Worm (Caenorhabditis elegans): ENCODE measurements around the gene srt-47.
"Not testable (repeated sequence)": the region's sequence is repeated elsewhere in the genome, so short reads cannot be mapped to it uniquely, and the experiment has no call there.

Gene srt-47

DNA sequence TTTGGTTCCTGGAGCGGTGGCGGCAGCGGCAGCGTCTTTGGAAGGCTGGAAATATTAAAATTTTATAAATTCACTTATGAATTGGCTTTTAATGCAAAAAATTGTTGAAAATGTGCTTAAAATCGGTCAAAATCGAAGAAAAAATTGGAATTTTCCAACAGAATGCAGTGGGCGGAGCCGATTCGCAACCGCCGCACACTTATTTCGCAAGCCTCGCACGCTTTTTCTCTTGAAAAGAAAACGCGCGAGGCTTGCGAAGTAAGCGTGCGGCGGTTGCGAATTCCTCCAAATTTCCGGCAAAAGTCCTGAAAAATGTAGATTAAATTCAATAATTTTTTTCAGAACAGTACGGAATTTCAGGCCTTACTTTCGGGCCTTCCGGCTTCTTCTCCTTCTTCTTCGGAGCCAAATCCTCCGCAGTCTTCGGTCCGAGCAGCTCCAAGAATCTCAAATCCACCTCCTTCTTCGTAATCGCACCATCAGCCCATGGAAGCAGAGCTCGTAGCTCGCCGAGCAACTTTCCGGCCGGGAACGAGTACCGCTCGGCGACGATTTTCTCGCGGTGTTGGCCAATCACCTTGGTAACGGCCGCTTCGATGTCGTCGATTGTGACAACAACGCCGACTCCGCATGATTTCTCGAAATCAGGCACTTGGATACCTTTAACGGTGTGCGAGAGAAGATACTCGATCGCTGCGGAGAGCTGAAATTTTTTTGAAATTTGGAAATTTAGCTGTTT, 40.8 kb downstream of the srt-47 start:
- no peak for TF ChIP-seq tab-1 (GFP tag; IDR thresholded peaks at IDR 0.05)
- TF ChIP-seq cog-1 (tag; optimal IDR thresholded peaks at IDR 0.05) = no peak
- no peak for TF ChIP-seq ref-1 (GFP tag; conservative IDR thresholded peaks at IDR 0.05)
- no peak for TF ChIP-seq ztf-23 (GFP tag; IDR thresholded peaks at IDR 0.05)
- TF ChIP-seq T22C8.4 (GFP tag; IDR thresholded peaks at IDR 0.05) = no peak
- no peak for TF ChIP-seq med-1 (GFP tag; optimal IDR thresholded peaks at IDR 0.05; ENCODE audit: insufficient read depth)
- no peak for TF ChIP-seq flt-1 (GFP tag; IDR thresholded peaks at IDR 0.05)
- TF ChIP-seq klf-2 (GFP tag; conservative IDR thresholded peaks at IDR 0.05) = no peak
- no peak for TF ChIP-seq ztf-29 (GFP tag; IDR thresholded peaks at IDR 0.05)

DNA sequence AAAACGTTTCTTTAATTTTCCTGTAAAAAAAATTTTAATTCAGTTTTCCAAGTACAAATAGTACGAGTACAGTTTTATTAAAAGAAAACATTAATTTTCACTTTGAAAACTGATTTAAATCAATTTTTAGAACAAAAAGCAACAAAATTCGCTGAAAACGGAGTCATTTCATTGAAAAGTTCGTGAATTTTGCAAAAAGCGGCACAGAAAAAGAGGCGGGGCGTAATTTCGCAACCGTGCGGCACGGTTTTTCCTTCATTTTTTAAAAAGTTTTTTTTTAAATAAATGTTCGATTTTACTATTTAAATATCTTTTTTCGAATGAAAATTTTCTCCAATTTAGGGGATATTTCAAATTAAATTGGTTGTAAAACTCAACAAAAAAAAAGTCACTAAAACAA, 42.0 kb downstream of the srt-47 start:
- TF ChIP-seq ztf-29 (GFP tag; IDR thresholded peaks at IDR 0.05) = no peak
- no peak for TF ChIP-seq klf-2 (GFP tag; conservative IDR thresholded peaks at IDR 0.05)
- no peak for TF ChIP-seq T22C8.4 (GFP tag; IDR thresholded peaks at IDR 0.05)
- no peak for TF ChIP-seq cog-1 (tag; optimal IDR thresholded peaks at IDR 0.05)
- TF ChIP-seq flt-1 (GFP tag; IDR thresholded peaks at IDR 0.05) = no peak
- no peak for TF ChIP-seq tab-1 (GFP tag; IDR thresholded peaks at IDR 0.05)
- TF ChIP-seq med-1 (GFP tag; optimal IDR thresholded peaks at IDR 0.05; ENCODE audit: insufficient read depth) = no peak
- TF ChIP-seq ref-1 (GFP tag; conservative IDR thresholded peaks at IDR 0.05) = no peak
- TF ChIP-seq ztf-23 (GFP tag; IDR thresholded peaks at IDR 0.05) = no peak

DNA sequence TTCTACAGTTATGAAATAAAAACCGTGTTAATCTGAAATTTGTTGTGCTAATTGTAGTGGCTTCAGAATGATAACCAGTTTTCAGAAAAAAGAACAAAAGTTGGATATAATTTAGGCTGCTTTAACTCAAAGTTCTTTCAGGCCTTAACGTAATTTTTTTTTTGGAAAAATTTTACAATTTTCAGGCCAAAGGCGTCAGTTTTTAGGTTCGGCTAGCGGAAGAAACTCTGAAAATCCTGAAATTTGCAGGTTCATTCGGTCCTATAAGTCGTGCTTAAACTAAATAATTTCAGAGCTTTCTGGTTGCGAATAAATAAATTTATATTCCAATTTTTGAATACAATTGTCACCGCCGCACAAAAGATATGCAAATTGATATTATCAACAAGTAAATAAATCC, 45.0 kb downstream of the srt-47 start:
- TF ChIP-seq ztf-29 (GFP tag; IDR thresholded peaks at IDR 0.05) (no peak), tab-1 (GFP tag; IDR thresholded peaks at IDR 0.05) (no peak), ztf-23 (GFP tag; IDR thresholded peaks at IDR 0.05) (no peak), ref-1 (GFP tag; conservative IDR thresholded peaks at IDR 0.05) (no peak), cog-1 (tag; optimal IDR thresholded peaks at IDR 0.05) (no peak)

DNA sequence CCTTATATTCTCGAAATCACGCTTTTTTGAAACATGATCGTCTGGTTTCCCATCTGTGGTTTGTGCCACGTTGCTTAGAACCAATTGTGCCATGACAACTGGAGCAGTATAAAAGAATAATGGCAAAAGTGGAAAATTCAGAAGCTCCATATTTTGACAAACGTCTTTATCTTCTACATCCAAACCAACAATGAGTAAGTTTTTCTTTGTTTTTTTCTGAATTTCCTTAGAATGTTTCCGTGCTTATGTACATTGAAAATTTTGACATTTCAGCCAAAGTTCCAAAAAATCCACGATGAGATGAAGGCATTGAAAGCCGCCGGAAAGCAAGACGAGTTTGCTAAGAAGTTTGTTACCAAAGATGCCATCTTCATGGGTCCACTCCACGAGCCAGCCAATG, 46.7 kb downstream of the srt-47 start, which contains the start of gene Y41E3.6:
TSS of gene Y41E3.6 (plus strand) at position 301 of the 400 bp plus-strand sequence.
- not testable (repeated sequence) for TF ChIP-seq flt-1 (GFP tag; IDR thresholded peaks at IDR 0.05); ztf-29 (GFP tag; IDR thresholded peaks at IDR 0.05); ref-1 (GFP tag; conservative IDR thresholded peaks at IDR 0.05)
